Worm (Caenorhabditis elegans) whole organism, mixed stage, embryonic: ENCODE data around the gene srh-282.

ENCODE experiments used
- M03D4.4 ChIP-seq: sonication (generic microtip); optimal IDR thresholded peaks from 2 replicates; lab custom pipeline; 2017; ENCODE audit warnings: mild to moderate bottlenecking, missing genetic modification characterization, missing compliant biosample characterization
- bed-3 ChIP-seq: fragments of 200-800 bp; sonication (Bioruptor generic); optimal IDR thresholded peaks from 3 replicates; lab custom pipeline; 2018; ENCODE audit warnings: mild to moderate bottlenecking, missing genetic modification characterization, moderate library complexity, missing compliant biosample characterization
- blmp-1 ChIP-seq: fragments of 150-350 bp; optimal IDR thresholded peaks from 2 replicates; lab custom pipeline; 2014; ENCODE audit warnings: missing biosample characterization, missing genetic modification characterization
- ceh-39 ChIP-seq: fragments of 150-350 bp; optimal IDR thresholded peaks from 2 replicates; lab custom pipeline; 2014; ENCODE audit warnings: missing biosample characterization, missing genetic modification characterization
- ceh-43 ChIP-seq: fragments of 200-800 bp; sonication (Bioruptor generic); optimal IDR thresholded peaks from 2 replicates; lab custom pipeline; 2018; ENCODE audit warnings: mild to moderate bottlenecking, missing genetic modification characterization, moderate library complexity, missing compliant biosample characterization
- ceh-83 ChIP-seq: fragments of 200-800 bp; sonication (Bioruptor generic); optimal IDR thresholded peaks from 2 replicates; lab custom pipeline; 2018; ENCODE audit warnings: mild to moderate bottlenecking, missing genetic modification characterization, missing compliant biosample characterization
- ces-1 ChIP-seq: fragments of 150-350 bp; optimal IDR thresholded peaks from 2 replicates; lab custom pipeline; 2014; ENCODE audit warnings: missing biosample characterization, missing genetic modification reagents, missing genetic modification characterization
- drap-1 ChIP-seq: fragments of 200-800 bp; sonication (Bioruptor generic); optimal IDR thresholded peaks from 3 replicates; lab custom pipeline; 2018; ENCODE audit warnings: mild to moderate bottlenecking, missing genetic modification characterization, missing compliant biosample characterization
- elt-1 ChIP-seq: sonication (generic microtip); optimal IDR thresholded peaks from 2 replicates; lab custom pipeline; 2017; ENCODE audit warnings: missing genetic modification characterization, mild to moderate bottlenecking, missing compliant biosample characterization, antibody characterized with exemption, moderate library complexity, borderline replicate concordance; ENCODE audit not compliant: insufficient read depth
- elt-3 ChIP-seq: fragments of 150-350 bp; optimal IDR thresholded peaks from 2 replicates; lab custom pipeline; 2014; ENCODE audit warnings: missing biosample characterization, missing genetic modification characterization
- flh-1 ChIP-seq: fragments of 200-800 bp; sonication (Bioruptor generic); optimal IDR thresholded peaks from 2 replicates; lab custom pipeline; 2018; ENCODE audit warnings: mild to moderate bottlenecking, missing genetic modification characterization, moderate library complexity, missing compliant biosample characterization
- ham-2 ChIP-seq: fragments of 200-800 bp; sonication (Bioruptor generic); optimal IDR thresholded peaks from 2 replicates; lab custom pipeline; 2018; ENCODE audit warnings: mild to moderate bottlenecking, missing genetic modification characterization, missing compliant biosample characterization
- hlh-1 ChIP-seq: fragments of 150-350 bp; optimal IDR thresholded peaks from 2 replicates; lab custom pipeline; 2014; ENCODE audit warnings: missing biosample characterization, missing genetic modification reagents, missing genetic modification characterization
- lin-13 ChIP-seq: fragments of 150-350 bp; optimal IDR thresholded peaks from 2 replicates; lab custom pipeline; 2014; ENCODE audit warnings: missing biosample characterization, missing genetic modification characterization
- lin-32 ChIP-seq: fragments of 200-800 bp; sonication (Bioruptor generic); optimal IDR thresholded peaks from 2 replicates; lab custom pipeline; 2018; ENCODE audit warnings: mild to moderate bottlenecking, missing genetic modification characterization, missing compliant biosample characterization
- lsy-2 ChIP-seq: fragments of 150-350 bp; optimal IDR thresholded peaks from 2 replicates; lab custom pipeline; 2014; ENCODE audit warnings: missing biosample characterization, missing genetic modification characterization
- mab-5 ChIP-seq: fragments of 150-350 bp; optimal IDR thresholded peaks from 2 replicates; lab custom pipeline; 2014; ENCODE audit warnings: missing biosample characterization, missing genetic modification characterization
- mep-1 ChIP-seq: fragments of 150-350 bp; optimal IDR thresholded peaks from 2 replicates; lab custom pipeline; 2017; ENCODE audit warnings: missing biosample characterization, missing genetic modification reagents, missing genetic modification characterization, inconsistent platforms
- mls-2 ChIP-seq: sonication (generic microtip); optimal IDR thresholded peaks from 2 replicates; lab custom pipeline; 2016; ENCODE audit warnings: mild to moderate bottlenecking, missing genetic modification characterization, moderate library complexity, missing compliant biosample characterization
- nhr-12 ChIP-seq: fragments of 150-350 bp; optimal IDR thresholded peaks from 2 replicates; lab custom pipeline; 2014; ENCODE audit warnings: missing biosample characterization, missing genetic modification characterization
- nhr-2 ChIP-seq: fragments of 150-350 bp; optimal IDR thresholded peaks from 2 replicates; lab custom pipeline; 2014; ENCODE audit warnings: missing biosample characterization, missing genetic modification characterization
- nhr-237 ChIP-seq: fragments of 150-350 bp; optimal IDR thresholded peaks from 2 replicates; lab custom pipeline; 2014; ENCODE audit warnings: missing biosample characterization, missing genetic modification characterization
- nhr-28 ChIP-seq: fragments of 150-350 bp; optimal IDR thresholded peaks from 2 replicates; lab custom pipeline; 2014; ENCODE audit warnings: missing biosample characterization, missing genetic modification characterization
- nhr-76 ChIP-seq: sonication (generic microtip); optimal IDR thresholded peaks from 2 replicates; lab custom pipeline; 2017; ENCODE audit warnings: missing biosample characterization, missing genetic modification characterization
- pha-4 ChIP-seq: fragments of 150-350 bp; optimal IDR thresholded peaks from 2 replicates; lab custom pipeline; 2018; ENCODE audit warnings: missing biosample characterization, missing genetic modification reagents, missing genetic modification characterization
- sem-2 ChIP-seq: fragments of 200-800 bp; sonication (Bioruptor generic); optimal IDR thresholded peaks from 2 replicates; lab custom pipeline; 2018; ENCODE audit warnings: mild to moderate bottlenecking, missing genetic modification characterization, missing compliant biosample characterization
- snpc-4 ChIP-seq: fragments of 150-350 bp; optimal IDR thresholded peaks from 2 replicates; lab custom pipeline; 2014; ENCODE audit warnings: missing biosample characterization, missing genetic modification characterization
- sptf-1 ChIP-seq: sonication (generic microtip); optimal IDR thresholded peaks from 2 replicates; lab custom pipeline; 2017; ENCODE audit warnings: mild to moderate bottlenecking, missing genetic modification characterization, moderate library complexity, missing compliant biosample characterization
- tbx-8 ChIP-seq: fragments of 200-800 bp; sonication (Bioruptor generic); optimal IDR thresholded peaks from 2 replicates; lab custom pipeline; 2018; ENCODE audit warnings: mild to moderate bottlenecking, missing genetic modification characterization, moderate library complexity, missing compliant biosample characterization
- unc-120 ChIP-seq: sonication (generic microtip); optimal IDR thresholded peaks from 2 replicates; lab custom pipeline; 2017; ENCODE audit warnings: missing genetic modification characterization, missing compliant biosample characterization; ENCODE audit not compliant: poor library complexity, severe bottlenecking
- unc-62 ChIP-seq: fragments of 150-350 bp; optimal IDR thresholded peaks from 2 replicates; lab custom pipeline; 2014; ENCODE audit warnings: missing biosample characterization, missing genetic modification reagents, missing genetic modification characterization
- zip-8 ChIP-seq: fragments of 150-350 bp; optimal IDR thresholded peaks from 2 replicates; lab custom pipeline; 2014; ENCODE audit warnings: missing biosample characterization, missing genetic modification characterization
- ztf-11 ChIP-seq: fragments of 150-350 bp; optimal IDR thresholded peaks from 2 replicates; lab custom pipeline; 2014; ENCODE audit warnings: missing biosample characterization, missing genetic modification characterization

The srh-282 gene

DNA sequence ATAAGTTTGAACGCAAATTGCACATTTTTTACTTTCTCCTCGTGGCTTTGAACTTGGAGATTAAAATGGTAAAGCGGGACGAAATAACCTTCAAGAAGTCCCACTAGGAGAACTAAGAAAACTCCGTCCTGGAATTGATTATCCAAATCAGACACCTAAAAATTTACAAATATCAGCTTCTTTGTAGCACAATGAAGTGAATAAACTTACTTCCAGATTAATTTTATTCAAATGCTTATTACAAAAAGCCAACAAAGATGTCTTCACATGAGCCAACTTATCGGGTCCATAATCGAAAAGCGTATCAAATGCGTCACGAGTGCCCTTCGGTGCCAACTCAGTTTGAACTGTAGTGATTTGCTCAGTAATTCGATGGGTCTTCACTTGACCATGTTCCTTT, 10.7 kb downstream of the srh-282 start:
- TF ChIP-seq ztf-11 (tag; lab: Kevin White, UChicago) (no peak), ces-1 (GFP tag; lab: Kevin White, UChicago) (no peak), pha-4 (tag; lab: Kevin White, UChicago) (no peak), nhr-237 (no peak), blmp-1 (tag; lab: Kevin White, UChicago) (no peak), ceh-43 (GFP tag; lab: Kevin White, UChicago) (no peak), drap-1 (GFP tag; lab: Kevin White, UChicago) (no peak), ceh-83 (GFP tag; lab: Kevin White, UChicago) (no peak), mls-2 (tag; lab: Kevin White, UChicago) (no peak), bed-3 (no peak), lin-32 (GFP tag; lab: Kevin White, UChicago) (no peak), lsy-2 (no peak)
- TF ChIP-seq, all 35 proteins: peak for 0

ce11 chrIV:261607-262006, 11.6 kb downstream of the srh-282 start, which contains the start of gene pqbp-1.1:
Gene pqbp-1.1, minus strand, starts transcription at chrIV:261683.
- TF ChIP-seq nhr-237 (peak; percentile 7), mab-5 (peak; percentile 42), nhr-2 (tag; lab: Kevin White, UChicago) (peak; percentile 12), sptf-1 (tag; lab: Kevin White, UChicago) (peak; percentile 5), ceh-39 (tag; lab: Kevin White, UChicago) (peak; percentile 60), sem-2 (GFP tag; lab: Kevin White, UChicago) (no peak), ces-1 (GFP tag; lab: Kevin White, UChicago) (peak; percentile 98), lsy-2 (peak; percentile 68), mls-2 (tag; lab: Kevin White, UChicago) (no peak), mep-1 (tag; lab: Kevin White, UChicago) (peak; percentile 19), pha-4 (tag; lab: Kevin White, UChicago) (peak; percentile 40)
- TF ChIP-seq, all 35 proteins: peak for 9

ce11 chrIV:259142-259541, 14.1 kb downstream of the srh-282 start, which contains the start of gene dpy-9:
Gene dpy-9, minus strand, starts transcription at chrIV:259204.
- TF ChIP-seq snpc-4 (no peak), flh-1 (GFP tag; lab: Kevin White, UChicago) (no peak), ces-1 (GFP tag; lab: Kevin White, UChicago) (no peak), unc-62 (no peak), nhr-2 (tag; lab: Kevin White, UChicago) (no peak), sem-2 (GFP tag; lab: Kevin White, UChicago) (no peak), sptf-1 (tag; lab: Kevin White, UChicago) (no peak), pha-4 (tag; lab: Kevin White, UChicago) (no peak)

DNA sequence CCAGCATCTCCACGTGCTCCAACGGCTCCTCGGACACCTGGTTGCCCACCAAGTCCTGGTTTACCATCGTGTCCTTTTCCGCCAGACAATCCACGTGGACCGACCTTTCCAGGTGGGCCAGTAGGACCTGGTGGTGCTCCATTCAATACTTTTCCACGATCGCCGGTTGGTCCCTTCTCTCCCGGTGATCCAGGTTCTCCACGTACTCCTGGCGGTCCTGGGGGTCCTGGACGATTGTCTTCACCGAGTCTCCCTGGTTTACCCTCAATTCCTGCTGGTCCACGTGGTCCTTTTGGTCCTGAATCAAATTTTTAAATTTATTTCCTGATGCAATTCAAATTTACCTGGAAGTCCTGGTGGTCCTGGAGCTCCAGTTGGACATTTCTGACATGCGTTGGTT, 14.8 kb downstream of the srh-282 start:
- TF ChIP-seq ceh-83 (GFP tag; lab: Kevin White, UChicago) (no peak), ceh-39 (tag; lab: Kevin White, UChicago) (no peak), ztf-11 (tag; lab: Kevin White, UChicago) (no peak), nhr-12 (tag; lab: Kevin White, UChicago) (no peak), elt-3 (tag; lab: Kevin White, UChicago) (no peak)
- TF ChIP-seq, all 35 proteins: peak for 0

ce11 chrIV:257095-257494, 16.1 kb downstream of the srh-282 start, which contains the start of gene R02D3.8:
Gene R02D3.8, minus strand, starts transcription at chrIV:257203.
- TF ChIP-seq elt-1 (tag; lab: Kevin White, UChicago) (no peak), unc-62 (no peak), flh-1 (GFP tag; lab: Kevin White, UChicago) (no peak), ces-1 (GFP tag; lab: Kevin White, UChicago) (peak; percentile 4), sem-2 (GFP tag; lab: Kevin White, UChicago) (no peak)
- TF ChIP-seq, all 35 proteins: peak for 1

ce11 chrIV:255379-255857, 17.8 kb downstream of the srh-282 start, which contains the start of gene rcat-1:
Gene rcat-1, minus strand, starts transcription at chrIV:255429.
- peak; percentile 10 for TF ChIP-seq nhr-2 (tag; lab: Kevin White, UChicago)
- TF ChIP-seq elt-3 (tag; lab: Kevin White, UChicago) = no peak
- TF ChIP-seq nhr-76 (tag; lab: Kevin White, UChicago) = no peak
- no peak for TF ChIP-seq bed-3
- no peak for TF ChIP-seq M03D4.4
- TF ChIP-seq drap-1 (GFP tag; lab: Kevin White, UChicago) = no peak
- TF ChIP-seq nhr-28 (tag; lab: Kevin White, UChicago) = no peak
- no peak for TF ChIP-seq blmp-1 (tag; lab: Kevin White, UChicago)
- no peak for TF ChIP-seq zip-8 (tag; lab: Kevin White, UChicago)
- TF ChIP-seq sptf-1 (tag; lab: Kevin White, UChicago) = no peak
- TF ChIP-seq snpc-4 = no peak
- TF ChIP-seq lin-13 (tag; lab: Kevin White, UChicago) = peak; percentile 89
- peak; percentile 87 for TF ChIP-seq lsy-2
- TF ChIP-seq unc-62 = peak; percentile 59
- peak; percentile 83 for TF ChIP-seq nhr-237
- peak; percentile 74 for TF ChIP-seq ceh-39 (tag; lab: Kevin White, UChicago)
- TF ChIP-seq pha-4 (tag; lab: Kevin White, UChicago) = peak; percentile 78
- no peak for TF ChIP-seq ceh-83 (GFP tag; lab: Kevin White, UChicago)
- peak; percentile 36 for TF ChIP-seq hlh-1
- TF ChIP-seq flh-1 (GFP tag; lab: Kevin White, UChicago) = no peak
- TF ChIP-seq ceh-43 (GFP tag; lab: Kevin White, UChicago) = no peak
- no peak for TF ChIP-seq tbx-8
- TF ChIP-seq ham-2 (GFP tag; lab: Kevin White, UChicago) = no peak
- TF ChIP-seq ces-1 (GFP tag; lab: Kevin White, UChicago) = peak; percentile 72
- TF ChIP-seq ztf-11 (tag; lab: Kevin White, UChicago) = no peak
- peak; percentile 8 for TF ChIP-seq unc-120 (tag; lab: Kevin White, UChicago)
- no peak for TF ChIP-seq sem-2 (GFP tag; lab: Kevin White, UChicago)
- no peak for TF ChIP-seq elt-1 (tag; lab: Kevin White, UChicago)
- peak; percentile 95 for TF ChIP-seq mep-1 (tag; lab: Kevin White, UChicago)
- TF ChIP-seq lin-32 (GFP tag; lab: Kevin White, UChicago) = no peak
